Fruit fly (Drosophila melanogaster) whole organism, embryonic: Measurements from ENCODE around the gene holn1.

ENCODE experiments used
- Ada2b ChIP-seq: fragments of 200-800 bp; sonication (Bioruptor generic); IDR thresholded peaks from 2 replicates; pipeline ENCODE4 v1.3.6; 2022; ENCODE audit warnings: missing biosample characterization, missing genetic modification characterization
- Atf-2 ChIP-seq: fragments of 200-800 bp; sonication (Bioruptor generic); optimal IDR thresholded peaks from 2 replicates; lab custom pipeline; 2016; ENCODE audit warnings: missing biosample characterization, missing genetic modification characterization
- CG10267 ChIP-seq: fragments of 200-800 bp; sonication (Bioruptor generic); optimal IDR thresholded peaks from 2 replicates; lab custom pipeline; 2018; ENCODE audit warnings: missing biosample characterization, mild to moderate bottlenecking, missing genetic modification characterization, moderate library complexity
- CG10431 ChIP-seq: fragments of 200-800 bp; sonication (Bioruptor generic); optimal IDR thresholded peaks from 3 replicates; lab custom pipeline; 2018; ENCODE audit warnings: missing biosample characterization, mild to moderate bottlenecking, missing genetic modification characterization
- CG11093 ChIP-seq: fragments of 200-800 bp; sonication (Bioruptor generic); IDR thresholded peaks from 3 replicates; pipeline ENCODE4 v1.3.6; 2022; ENCODE audit warnings: missing biosample characterization, missing genetic modification characterization
- CG12744 ChIP-seq: fragments of 200-800 bp; sonication (Bioruptor generic); optimal IDR thresholded peaks from 2 replicates; lab custom pipeline; 2016; ENCODE audit warnings: missing biosample characterization, missing genetic modification characterization
- CG14441 ChIP-seq: fragments of 200-800 bp; sonication (Bioruptor generic); IDR thresholded peaks from 2 replicates; pipeline ENCODE4 v1.3.6; 2022; ENCODE audit warnings: missing biosample characterization, missing genetic modification characterization
- CG15479 ChIP-seq: fragments of 200-800 bp; sonication (Bioruptor generic); optimal IDR thresholded peaks from 3 replicates; lab custom pipeline; 2019; ENCODE audit warnings: missing biosample characterization, mild to moderate bottlenecking, missing genetic modification characterization, moderate library complexity
- CG1603 ChIP-seq: fragments of 200-800 bp; sonication (Bioruptor generic); optimal IDR thresholded peaks from 2 replicates; lab custom pipeline; 2019; ENCODE audit warnings: missing biosample characterization, mild to moderate bottlenecking, missing genetic modification characterization, moderate library complexity
- CG16813 ChIP-seq: fragments of 200-800 bp; sonication (Bioruptor generic); IDR thresholded peaks from 3 replicates; pipeline ENCODE4 v1.3.6; 2022; ENCODE audit warnings: missing biosample characterization, missing genetic modification characterization; ENCODE audit not compliant: partially characterized antibody
- CG1792 ChIP-seq: fragments of 200-800 bp; sonication (Bioruptor generic); optimal IDR thresholded peaks from 2 replicates; lab custom pipeline; 2016; ENCODE audit warnings: missing biosample characterization, missing genetic modification characterization
- CG18011 ChIP-seq: fragments of 200-800 bp; sonication (Bioruptor generic); optimal IDR thresholded peaks from 2 replicates; lab custom pipeline; 2017; ENCODE audit warnings: missing biosample characterization, missing genetic modification characterization, mild to moderate bottlenecking, moderate library complexity, missing genotype
- CG18262 ChIP-seq: fragments of 200-800 bp; optimal IDR thresholded peaks from 3 replicates; lab custom pipeline; 2019; ENCODE audit warnings: missing biosample characterization, mild to moderate bottlenecking, missing genetic modification characterization, moderate library complexity
- CG18764 ChIP-seq: fragments of 200-800 bp; sonication (Bioruptor generic); optimal IDR thresholded peaks from 3 replicates; lab custom pipeline; 2016; ENCODE audit warnings: missing biosample characterization, missing genetic modification characterization
- CG2678 ChIP-seq: fragments of 200-800 bp; sonication (Bioruptor generic); optimal IDR thresholded peaks from 3 replicates; lab custom pipeline; 2019; ENCODE audit warnings: missing biosample characterization, mild to moderate bottlenecking, missing genetic modification characterization, moderate library complexity
- CG30431 ChIP-seq: fragments of 200-800 bp; sonication (Bioruptor generic); optimal IDR thresholded peaks from 2 replicates; lab custom pipeline; 2017; ENCODE audit warnings: missing biosample characterization, missing genetic modification characterization
- CG32772 ChIP-seq: fragments of 200-800 bp; sonication (Bioruptor generic); IDR thresholded peaks from 2 replicates; pipeline ENCODE4 v1.3.6; 2022; ENCODE audit warnings: missing biosample characterization, missing genetic modification characterization
- CG33213 ChIP-seq: fragments of 200-800 bp; sonication (Bioruptor generic); optimal IDR thresholded peaks from 3 replicates; lab custom pipeline; 2016; ENCODE audit warnings: missing biosample characterization, missing genetic modification characterization
- CG4404 ChIP-seq: fragments of 200-800 bp; sonication (Bioruptor generic); IDR thresholded peaks from 2 replicates; pipeline ENCODE4 v1.3.6; 2022; ENCODE audit warnings: missing biosample characterization, missing genetic modification characterization
- CG4424 ChIP-seq: fragments of 200-800 bp; sonication (Bioruptor generic); optimal IDR thresholded peaks from 3 replicates; lab custom pipeline; 2016; ENCODE audit warnings: missing biosample characterization, missing genetic modification characterization
- CG6689 ChIP-seq: fragments of 200-800 bp; sonication (Bioruptor generic); IDR thresholded peaks from 2 replicates; pipeline ENCODE4 v1.3.6; 2022; ENCODE audit warnings: missing biosample characterization, missing genetic modification characterization
- CG7963 ChIP-seq: fragments of 200-800 bp; sonication (Bioruptor generic); IDR thresholded peaks from 3 replicates; pipeline ENCODE4 v1.3.6; 2022; ENCODE audit warnings: missing biosample characterization, missing genetic modification characterization; ENCODE audit not compliant: partially characterized antibody
- CG8089 ChIP-seq: fragments of 200-800 bp; sonication (Bioruptor generic); optimal IDR thresholded peaks from 3 replicates; lab custom pipeline; 2016; ENCODE audit warnings: missing biosample characterization, missing genetic modification characterization
- CG8388 ChIP-seq: fragments of 200-800 bp; sonication (Bioruptor generic); optimal IDR thresholded peaks from 2 replicates; lab custom pipeline; 2019; ENCODE audit warnings: missing biosample characterization, mild to moderate bottlenecking, missing genetic modification characterization, moderate library complexity
- CoRest ChIP-seq: fragments of 200-800 bp; sonication (Bioruptor generic); optimal IDR thresholded peaks from 3 replicates; lab custom pipeline; 2018; ENCODE audit warnings: missing biosample characterization, mild to moderate bottlenecking, missing genetic modification characterization, moderate library complexity
- Fer1 ChIP-seq: fragments of 200-800 bp; sonication (Bioruptor generic); optimal IDR thresholded peaks from 2 replicates; lab custom pipeline; 2017; ENCODE audit warnings: missing biosample characterization, mild to moderate bottlenecking, missing genetic modification characterization
- Hmx ChIP-seq: fragments of 200-800 bp; sonication (Bioruptor generic); optimal IDR thresholded peaks from 2 replicates; lab custom pipeline; 2016; ENCODE audit warnings: missing biosample characterization, missing genetic modification characterization
- Hr39 ChIP-seq: fragments of >200 bp; optimal IDR thresholded peaks from 2 replicates; lab custom pipeline; 2017
- Kr ChIP-seq: fragments of 200-800 bp; sonication (Bioruptor generic); optimal IDR thresholded peaks from 2 replicates; lab custom pipeline; 2017; ENCODE audit warnings: missing biosample characterization, mild to moderate bottlenecking, missing genetic modification characterization
- MTF-1 ChIP-seq: fragments of 200-800 bp; sonication (Bioruptor generic); optimal IDR thresholded peaks from 2 replicates; lab custom pipeline; 2018; ENCODE audit warnings: missing biosample characterization, mild to moderate bottlenecking, missing genetic modification characterization, borderline replicate concordance
- NK7.1 ChIP-seq: fragments of 200-800 bp; sonication (Bioruptor generic); optimal IDR thresholded peaks from 3 replicates; lab custom pipeline; 2016; ENCODE audit warnings: missing biosample characterization, missing genetic modification characterization
- Oaz ChIP-seq: fragments of 200-800 bp; sonication (Bioruptor generic); IDR thresholded peaks from 2 replicates; pipeline ENCODE4 v1.3.6; 2022; ENCODE audit warnings: missing biosample characterization, missing genetic modification characterization
- Sin3A ChIP-seq: fragments of >200 bp; optimal IDR thresholded peaks from 2 replicates; lab custom pipeline; 2018
- Sox102F ChIP-seq: fragments of 200-800 bp; sonication (Bioruptor generic); optimal IDR thresholded peaks from 2 replicates; lab custom pipeline; 2018; ENCODE audit warnings: missing biosample characterization, mild to moderate bottlenecking, missing genetic modification characterization, moderate library complexity
- ap ChIP-seq: fragments of 200-800 bp; sonication (Bioruptor generic); IDR thresholded peaks from 2 replicates; pipeline ENCODE4 v1.3.6; 2022; ENCODE audit warnings: missing biosample characterization, missing genetic modification characterization
- ase ChIP-seq: fragments of 200-800 bp; sonication (Bioruptor generic); IDR thresholded peaks from 3 replicates; pipeline ENCODE4 v1.3.6; 2022; ENCODE audit warnings: missing biosample characterization, missing genetic modification characterization
- btn ChIP-seq: fragments of 200-800 bp; sonication (Bioruptor generic); optimal IDR thresholded peaks from 2 replicates; lab custom pipeline; 2016; ENCODE audit warnings: missing biosample characterization, missing genetic modification characterization
- caup ChIP-seq: fragments of 200-800 bp; sonication (Bioruptor generic); optimal IDR thresholded peaks from 3 replicates; lab custom pipeline; 2017; ENCODE audit warnings: missing biosample characterization, mild to moderate bottlenecking, missing genetic modification characterization, moderate library complexity; ENCODE audit not compliant: severe bottlenecking
- fd3F ChIP-seq: fragments of 200-800 bp; sonication (Bioruptor generic); optimal IDR thresholded peaks from 2 replicates; lab custom pipeline; 2018; ENCODE audit warnings: missing biosample characterization, mild to moderate bottlenecking, missing genetic modification characterization, moderate library complexity
- gcm2 ChIP-seq: fragments of 200-800 bp; sonication (Bioruptor generic); optimal IDR thresholded peaks from 2 replicates; lab custom pipeline; 2016; ENCODE audit warnings: missing biosample characterization, missing genetic modification characterization
- gsb-n ChIP-seq: fragments of 200-800 bp; sonication (Bioruptor generic); optimal IDR thresholded peaks from 3 replicates; lab custom pipeline; 2018; ENCODE audit warnings: missing biosample characterization, mild to moderate bottlenecking, missing genetic modification characterization
- lilli ChIP-seq: fragments of 200-800 bp; sonication (Bioruptor generic); optimal IDR thresholded peaks from 3 replicates; lab custom pipeline; 2016; ENCODE audit warnings: missing biosample characterization, missing genetic modification characterization
- nerfin-1 ChIP-seq: fragments of 200-800 bp; sonication (Bioruptor generic); optimal IDR thresholded peaks from 3 replicates; lab custom pipeline; 2019; ENCODE audit warnings: missing biosample characterization, mild to moderate bottlenecking, missing genetic modification characterization, moderate library complexity
- nmo ChIP-seq: fragments of 200-800 bp; sonication (Bioruptor generic); optimal IDR thresholded peaks from 2 replicates; lab custom pipeline; 2018; ENCODE audit warnings: missing biosample characterization, mild to moderate bottlenecking, missing genetic modification characterization, moderate library complexity
- pb ChIP-seq: fragments of 200-800 bp; sonication (Bioruptor generic); optimal IDR thresholded peaks from 3 replicates; lab custom pipeline; 2016; ENCODE audit warnings: missing biosample characterization, missing genetic modification characterization
- pfk ChIP-seq: fragments of 200-800 bp; sonication (Bioruptor generic); optimal IDR thresholded peaks from 2 replicates; lab custom pipeline; 2018; ENCODE audit warnings: missing biosample characterization, mild to moderate bottlenecking, missing genetic modification characterization, moderate library complexity
- pnt ChIP-seq: fragments of 200-800 bp; sonication (Bioruptor generic); optimal IDR thresholded peaks from 3 replicates; lab custom pipeline; 2016; ENCODE audit warnings: missing biosample characterization, missing genetic modification characterization
- tna ChIP-seq: fragments of 200-800 bp; sonication (Bioruptor generic); IDR thresholded peaks from 2 replicates; pipeline ENCODE4 v1.3.6; 2022; ENCODE audit warnings: missing biosample characterization, missing genetic modification characterization; ENCODE audit not compliant: partially characterized antibody
- twi ChIP-seq: fragments of 200-800 bp; optimal IDR thresholded peaks from 2 replicates; lab custom pipeline; 2019; ENCODE audit warnings: missing biosample characterization, mild to moderate bottlenecking, missing genetic modification characterization, moderate library complexity
- yki ChIP-seq: fragments of >200 bp; optimal IDR thresholded peaks from 3 replicates; lab custom pipeline; 2018

Gene holn1

DNA sequence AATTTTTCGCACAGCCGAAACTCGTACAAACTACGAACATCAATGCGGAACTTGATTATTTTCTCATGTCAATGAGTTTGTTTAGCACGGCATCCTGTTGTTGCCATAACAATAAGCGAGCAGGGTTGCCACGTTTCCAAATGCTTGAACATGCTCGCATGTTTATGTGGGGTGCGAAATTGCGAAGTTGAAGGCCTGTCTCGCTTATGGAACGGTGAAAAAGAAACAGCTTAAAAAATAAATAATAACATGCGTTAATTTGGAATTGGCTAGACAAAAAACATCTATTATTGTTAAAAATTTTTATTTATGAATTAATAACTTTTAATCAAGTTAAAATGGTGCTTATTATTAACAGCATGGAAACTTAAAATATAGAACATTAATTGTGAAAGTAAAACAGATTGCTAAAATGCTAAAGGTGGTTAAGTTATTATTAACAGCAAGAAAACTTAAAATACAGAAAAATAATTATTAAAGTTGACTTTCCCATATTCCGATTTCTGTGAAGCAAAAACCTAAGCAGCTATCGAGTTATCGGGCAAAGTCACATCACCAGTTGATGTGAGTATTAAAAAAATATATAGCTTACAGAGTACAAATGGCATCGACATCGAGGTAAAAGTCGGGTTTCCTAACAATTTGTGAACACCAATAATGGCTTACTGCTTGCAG, 4.9 kb upstream of the holn1 start, which contains the start of the genes Bug22 and TfIIB (continued):
- TF ChIP-seq fd3F (GFP tag; lab: Kevin White, UChicago) (peak; percentile 61), CG14441 (GFP tag; lab: Robert Waterston, UW) (peak; percentile 70), MTF-1 (GFP tag; lab: Kevin White, UChicago) (peak; percentile 19), CG16813 (0 out of 3 replicates have a peak, but pooled peaks have one; percentile 36), nmo (peak; percentile 77), CoRest (peak; percentile 76), Hmx (peak; percentile 26), btn (GFP tag; lab: Kevin White, UChicago) (no peak), CG32772 (peak; percentile 45; the same call in 1 of the 2 replicates), CG18764 (GFP tag; lab: Kevin White, UChicago) (peak; percentile 62), Oaz (peak; percentile 23; the same call in 1 of the 2 replicates), nerfin-1 (tag; lab: Kevin White, UChicago) (peak; percentile 43), CG4404 (GFP tag; lab: Robert Waterston, UW) (no peak), ap (GFP tag; lab: Robert Waterston, UW) (no peak), CG11093 (peak; percentile 29; the same call in 1 of the 3 replicates), CG15479 (GFP tag; lab: Kevin White, UChicago) (no peak), twi (tag; lab: Kevin White, UChicago) (peak; percentile 32), CG18262 (tag; lab: Kevin White, UChicago) (peak; percentile 72), Hr39 (lab: Kevin White, UChicago) (no peak), yki (lab: Kevin White, UChicago) (no peak), CG10431 (GFP tag; lab: Kevin White, UChicago) (peak; percentile 18), pfk (peak; percentile 93), CG30431 (GFP tag; lab: Kevin White, UChicago) (no peak), Ada2b (peak; percentile 60), Kr (GFP tag; lab: Kevin White, UChicago) (no peak), CG18011 (GFP tag; lab: Kevin White, UChicago) (peak; percentile 61), Fer1 (peak; percentile 47), CG6689 (peak; percentile 85), CG12744 (GFP tag; lab: Kevin White, UChicago) (peak; percentile 26), CG8089 (peak; percentile 27), CG1603 (tag; lab: Kevin White, UChicago) (peak; percentile 99), pb (GFP tag; lab: Kevin White, UChicago) (no peak), Atf-2 (GFP tag; lab: Kevin White, UChicago) (peak; percentile 53), gsb-n (tag; lab: Kevin White, UChicago) (no peak), caup (GFP tag; lab: Kevin White, UChicago) (no peak), CG33213 (peak; percentile 35), Sin3A (peak; percentile 9), lilli (peak; percentile 86), CG2678 (tag; lab: Kevin White, UChicago) (no peak), CG8388 (GFP tag; lab: Kevin White, UChicago) (peak; percentile 45), pnt (peak; percentile 43), ase (GFP tag; lab: Robert Waterston, UW) (no peak; the same call in 2 of the 3 replicates), Sox102F (GFP tag; lab: Kevin White, UChicago) (no peak), CG1792 (GFP tag; lab: Kevin White, UChicago) (peak; percentile 50), tna (GFP tag; lab: Robert Waterston, UW) (no peak), CG4424 (GFP tag; lab: Kevin White, UChicago) (peak; percentile 75), NK7.1 (GFP tag; lab: Kevin White, UChicago) (no peak), CG7963 (GFP tag; lab: Robert Waterston, UW) (no peak), gcm2 (no peak), CG10267 (tag; lab: Kevin White, UChicago) (peak; percentile 56)
